Worm (Caenorhabditis elegans) whole organism, dauer: ENCODE results near the gene emc-3.

ENCODE experiments used
- unc-62 ChIP-seq: sonication (generic microtip); optimal IDR thresholded peaks from 2 replicates; lab custom pipeline; 2017; ENCODE audit warnings: missing biosample characterization, missing genetic modification reagents, missing genetic modification characterization

Gene emc-3

ce11 chrIV:13386043-13386442 lies 4.3 kb upstream of the emc-3 start, which contains the start of the genes Y62E10A.20, Y62E10A.23 and mdt-9:
Gene Y62E10A.20 (minus strand): TSS chrIV:13386091.
Gene Y62E10A.23 (plus strand): TSS chrIV:13386324.
Gene mdt-9 (plus strand): TSS chrIV:13386380.
- no peak for TF ChIP-seq unc-62 (GFP tag; lab: Kevin White, UChicago)

DNA sequence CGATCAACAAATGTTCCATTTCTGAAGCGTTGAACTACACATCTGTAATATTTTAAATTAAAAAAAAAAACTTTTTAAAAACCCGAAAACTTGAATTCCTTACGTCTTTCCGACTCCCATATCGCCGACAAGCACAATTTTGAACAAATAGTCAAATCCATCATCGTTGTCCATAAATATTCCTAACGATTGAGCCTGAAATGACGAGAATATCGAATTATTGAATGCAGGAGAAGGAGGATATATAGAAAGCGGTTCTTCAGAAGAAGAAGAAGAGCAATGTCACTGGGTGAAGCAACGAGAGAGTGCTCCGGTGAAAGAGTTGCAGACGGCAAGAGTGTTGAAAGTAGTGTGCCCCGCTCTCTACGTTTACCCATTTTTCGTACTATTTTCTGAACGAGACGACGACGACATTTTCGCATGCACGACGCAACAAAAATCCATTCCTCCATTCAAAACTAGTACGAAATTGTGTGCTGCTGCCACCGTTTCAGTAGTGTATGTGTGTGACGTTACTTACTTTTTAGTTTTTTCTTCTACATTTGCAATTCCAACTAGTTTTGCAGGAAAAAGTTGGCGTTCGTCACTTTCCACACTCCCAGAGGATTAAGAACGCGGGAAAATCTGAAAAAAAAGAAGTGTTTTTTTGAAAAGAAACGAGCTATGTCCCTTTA lies 2.2 kb upstream of the emc-3 start, which contains the start of gene rab-19:
Gene rab-19 (minus strand): TSS at position 624 of the 674 bp plus-strand sequence.
- TF ChIP-seq unc-62 (GFP tag; lab: Kevin White, UChicago), result no peak

ce11 chrIV:13380506-13380905 lies 1.2 kb downstream of the emc-3 start:
- TF ChIP-seq unc-62 (GFP tag; lab: Kevin White, UChicago), result no peak

- no peak for TF ChIP-seq unc-62 (GFP tag; lab: Kevin White, UChicago)
Observed at ce11 chrIV:13377716-13378115, 4.0 kb downstream of the emc-3 start, which contains the start of gene mau-8. Gene mau-8 (plus strand): TSS chrIV:13378016.

- no peak for TF ChIP-seq unc-62 (GFP tag; lab: Kevin White, UChicago)
Observed at ce11 chrIV:13374918-13375317, 6.8 kb downstream of the emc-3 start.

- no peak for TF ChIP-seq unc-62 (GFP tag; lab: Kevin White, UChicago)
Observed at ce11 chrIV:13371699-13372098, 10.0 kb downstream of the emc-3 start, which contains the start of gene Y62E10A.6. Gene Y62E10A.6 (plus strand): TSS chrIV:13371999.

- TF ChIP-seq unc-62 (GFP tag; lab: Kevin White, UChicago), result no peak
Observed at ce11 chrIV:13370235-13370739, 11.4 kb downstream of the emc-3 start, which contains the start of the genes rla-2, popl-7 and Y62E10A.24. Gene rla-2 (minus strand): TSS chrIV:13370285. Gene popl-7 (plus strand): TSS chrIV:13370689. Gene Y62E10A.24 (plus strand): TSS chrIV:13370710.

DNA sequence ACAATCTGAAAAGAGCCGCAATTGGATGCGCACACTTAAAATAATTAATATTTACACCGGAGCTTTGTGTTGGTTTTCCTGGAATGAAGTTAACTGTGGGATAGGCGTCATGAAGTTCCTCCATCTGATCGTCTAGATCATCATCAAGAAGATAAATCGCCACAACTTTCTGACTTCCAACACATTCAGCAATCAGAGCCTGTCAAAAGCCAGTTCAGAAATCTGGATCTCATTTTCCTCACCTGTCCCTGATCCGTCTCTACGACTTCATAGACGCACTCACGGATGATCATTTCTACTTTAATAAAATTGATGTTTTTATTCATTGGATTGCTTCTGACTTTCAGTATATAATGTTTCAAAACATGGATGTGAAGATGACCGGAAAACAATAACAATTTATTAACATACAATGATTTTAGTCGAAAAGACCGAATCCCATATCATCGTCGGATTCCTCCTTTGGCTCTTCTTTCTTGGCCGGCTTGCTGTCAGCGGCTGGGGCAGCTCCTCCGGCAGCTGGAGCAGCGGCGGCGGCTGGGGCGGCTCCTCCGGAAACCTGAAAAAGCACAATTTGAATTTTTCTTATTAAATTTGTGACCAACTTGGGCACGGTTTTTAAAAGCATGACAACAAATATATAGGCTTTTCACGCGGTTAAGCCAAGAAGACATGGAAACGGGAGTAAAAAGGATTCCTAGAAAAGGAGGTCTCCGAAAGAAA lies 12.4 kb downstream of the emc-3 start, which contains the start of gene agt-1:
Gene agt-1 (minus strand): TSS at position 293 of the 723 bp plus-strand sequence.
- TF ChIP-seq unc-62 (GFP tag; lab: Kevin White, UChicago), result no peak

- no peak for TF ChIP-seq unc-62 (GFP tag; lab: Kevin White, UChicago)
Observed at ce11 chrIV:13364869-13365268, 16.9 kb downstream of the emc-3 start, which contains the start of gene srsx-25. Gene srsx-25 (plus strand): TSS chrIV:13365169.

DNA sequence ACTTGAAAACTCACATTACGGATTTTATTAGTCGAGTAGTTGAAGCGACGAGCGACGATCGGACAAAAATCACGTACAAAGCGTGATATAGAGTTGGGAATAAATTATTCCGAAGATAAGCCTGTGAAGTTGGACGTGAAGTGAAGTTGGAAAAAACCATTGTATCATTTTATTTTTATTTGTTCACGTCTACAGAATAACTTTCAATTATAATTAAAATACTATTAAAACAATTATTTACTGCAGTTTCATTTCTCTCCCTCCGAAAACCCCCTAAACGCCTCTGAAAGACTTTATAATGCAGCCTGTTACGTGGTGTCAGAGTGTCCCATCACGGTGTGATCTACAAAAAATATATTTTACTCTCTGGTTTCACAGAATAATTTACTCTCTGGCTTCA lies 21.6 kb downstream of the emc-3 start, which contains the start of gene Y62E10A.3:
Gene Y62E10A.3 (minus strand): TSS at position 101 of the 400 bp plus-strand sequence.
- TF ChIP-seq unc-62 (GFP tag; lab: Kevin White, UChicago), result no peak

DNA sequence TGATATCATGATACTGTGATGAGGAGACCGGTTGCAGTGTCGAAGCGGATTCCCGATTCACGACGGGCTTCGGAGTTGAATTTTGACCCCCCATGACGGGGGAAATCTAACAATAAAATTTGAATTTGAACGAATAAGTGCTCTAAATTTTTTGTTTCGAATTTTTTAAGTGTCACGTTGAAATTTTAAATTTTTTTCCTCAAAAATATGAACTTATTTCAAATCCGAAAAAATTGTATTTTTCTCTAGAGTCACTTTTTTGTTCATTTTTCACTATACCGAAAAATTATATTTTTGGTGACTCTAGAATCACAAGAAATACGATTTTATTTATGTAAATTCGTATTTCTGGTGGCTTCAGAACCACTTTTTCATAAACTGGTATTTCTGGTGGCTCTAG lies 23.2 kb downstream of the emc-3 start, which contains the start of gene W02A2.8:
Gene W02A2.8 (minus strand): TSS at position 101 of the 400 bp plus-strand sequence.
- no peak for TF ChIP-seq unc-62 (GFP tag; lab: Kevin White, UChicago)

ce11 chrIV:13356005-13356404 lies 25.7 kb downstream of the emc-3 start:
- no peak for TF ChIP-seq unc-62 (GFP tag; lab: Kevin White, UChicago)

- TF ChIP-seq unc-62 (GFP tag; lab: Kevin White, UChicago), result no peak
Observed at ce11 chrIV:13354044-13354443, 27.7 kb downstream of the emc-3 start.

DNA sequence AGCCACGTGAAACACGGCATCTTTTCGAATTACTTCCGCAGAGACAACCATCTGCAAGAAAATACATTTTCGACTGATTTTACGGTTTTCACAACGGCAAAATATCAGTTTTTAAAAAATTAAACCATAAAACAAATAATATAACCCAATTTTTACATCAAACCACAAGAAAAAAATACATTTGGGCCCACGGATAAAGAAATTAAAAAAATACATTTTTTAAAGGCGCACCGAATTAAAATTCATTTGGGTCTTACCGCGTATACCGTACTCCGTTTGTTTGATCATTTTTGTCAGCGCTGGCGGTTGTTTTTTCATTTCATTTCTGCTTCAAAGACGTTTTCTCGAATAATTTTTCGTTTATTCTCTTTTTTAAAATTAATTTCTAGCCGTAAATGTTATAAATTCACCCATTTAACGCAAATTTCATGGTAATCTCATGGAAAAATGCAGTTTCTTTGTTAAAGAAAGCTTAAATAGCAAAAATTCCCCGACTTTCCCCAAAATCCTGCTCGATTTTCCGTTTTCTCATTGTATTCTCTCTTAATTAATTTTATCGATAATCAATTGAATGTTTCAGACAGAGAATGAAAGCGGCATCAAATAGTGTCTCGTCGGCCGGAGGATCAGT lies 28.5 kb downstream of the emc-3 start, which contains the start of the genes rec-8 and mex-5:
Gene rec-8 (minus strand): TSS at position 51 of the 631 bp plus-strand sequence.
Gene mex-5 (plus strand): TSS at position 581 of the 631 bp plus-strand sequence.
- TF ChIP-seq unc-62 (GFP tag; lab: Kevin White, UChicago), result no peak

DNA sequence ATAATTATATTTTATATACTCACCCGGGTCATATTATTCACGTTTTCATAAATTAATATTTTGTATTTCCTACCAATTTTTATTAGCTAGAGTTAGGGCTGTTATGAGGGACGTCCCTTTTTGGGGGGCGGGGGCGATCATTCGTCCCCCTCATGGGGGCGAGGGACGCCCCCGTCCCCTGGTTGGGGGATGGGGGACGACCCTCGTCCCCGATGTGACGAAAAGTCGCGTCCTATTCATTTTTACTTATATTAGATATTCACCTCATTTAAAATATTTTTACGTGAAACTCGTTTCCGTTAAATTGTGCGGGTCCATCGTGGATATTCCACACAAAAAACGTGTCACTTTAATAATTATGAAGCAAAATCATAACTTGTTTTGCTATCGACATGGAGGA lies 33.1 kb downstream of the emc-3 start, which contains the start of gene W02A2.12:
Gene W02A2.12 (minus strand): TSS at position 240 of the 400 bp plus-strand sequence.
- TF ChIP-seq unc-62 (GFP tag; lab: Kevin White, UChicago), result no peak
